Fruit fly (Drosophila melanogaster) whole organism, wandering third instar larva: ENCODE measurements around the gene CG43084.

ENCODE experiments used
- Abd-B ChIP-seq: fragments of >200 bp; optimal IDR thresholded peaks from 2 replicates; lab custom pipeline; 2017; ENCODE audit warnings: missing biosample characterization, missing genetic modification characterization
- CG32264 ChIP-seq: fragments of 200-800 bp; sonication (Bioruptor generic); optimal IDR thresholded peaks from 2 replicates; lab custom pipeline; 2016; ENCODE audit warnings: missing biosample characterization, missing genetic modification characterization
- CG9705 ChIP-seq: fragments of 200-800 bp; sonication (Bioruptor generic); optimal IDR thresholded peaks from 2 replicates; lab custom pipeline; 2018; ENCODE audit warnings: missing biosample characterization, mild to moderate bottlenecking, missing genetic modification characterization
- CrebA ChIP-seq: fragments of 200-800 bp; sonication (Bioruptor generic); optimal IDR thresholded peaks from 2 replicates; lab custom pipeline; 2016; ENCODE audit warnings: missing biosample characterization, mild to moderate bottlenecking, missing genetic modification characterization, borderline replicate concordance
- Dfd ChIP-seq: fragments of >200 bp; optimal IDR thresholded peaks from 2 replicates; lab custom pipeline; 2017; ENCODE audit warnings: missing biosample characterization, missing genetic modification characterization
- HLH106 ChIP-seq: fragments of 200-800 bp; optimal IDR thresholded peaks from 3 replicates; lab custom pipeline; 2019; ENCODE audit warnings: missing biosample characterization, mild to moderate bottlenecking, missing genetic modification characterization, moderate library complexity
- Hnf4 ChIP-seq: fragments of 200-800 bp; sonication (Bioruptor generic); optimal IDR thresholded peaks from 2 replicates; lab custom pipeline; 2016; ENCODE audit warnings: missing biosample characterization, mild to moderate bottlenecking, missing genetic modification characterization
- Hr83 ChIP-seq: fragments of 200-300 bp; sonication (Bioruptor generic); optimal IDR thresholded peaks from 2 replicates; lab custom pipeline; 2016; ENCODE audit warnings: missing biosample characterization, mild to moderate bottlenecking, missing genetic modification characterization, moderate library complexity; ENCODE audit not compliant: poor library complexity, severe bottlenecking
- Jra ChIP-seq: sonication (Bioruptor generic); optimal IDR thresholded peaks from 2 replicates; lab custom pipeline; 2016; ENCODE audit warnings: missing biosample characterization, missing genetic modification characterization
- Mio ChIP-seq: sonication (Bioruptor generic); optimal IDR thresholded peaks from 2 replicates; lab custom pipeline; 2016; ENCODE audit warnings: missing biosample characterization, missing genetic modification characterization
- Myc ChIP-seq: fragments of >200 bp; optimal IDR thresholded peaks from 2 replicates; lab custom pipeline; 2017
- N ChIP-seq: fragments of >200 bp; optimal IDR thresholded peaks from 2 replicates; lab custom pipeline; 2018; ENCODE audit warnings: missing biosample characterization, missing external identifiers, missing genetic modification characterization
- OdsH ChIP-seq: fragments of 200-800 bp; sonication (Bioruptor generic); optimal IDR thresholded peaks from 2 replicates; lab custom pipeline; 2016; ENCODE audit warnings: missing biosample characterization, mild to moderate bottlenecking, missing genetic modification characterization
- Rel ChIP-seq, 2 experiments: fragments of 200-800 bp; sonication (Bioruptor generic) in 1 of 2; optimal IDR thresholded peaks; 2 replicates in 1 of 2; 3 replicates in 1 of 2; lab custom pipeline; 2016 to 2019; ENCODE audit warnings: mild to moderate bottlenecking in 2 of 2, missing biosample characterization in 2 of 2, missing genetic modification characterization in 2 of 2, moderate library complexity in 1 of 2
- Sp1 ChIP-seq: fragments of 200-800 bp; sonication (Bioruptor generic); optimal IDR thresholded peaks from 3 replicates; lab custom pipeline; 2019; ENCODE audit warnings: missing biosample characterization, mild to moderate bottlenecking, missing genetic modification characterization, moderate library complexity
- Vsx2 ChIP-seq: fragments of 200-300, 225-300 bp; sonication (Bioruptor generic); optimal IDR thresholded peaks from 2 replicates; lab custom pipeline; 2018; ENCODE audit warnings: missing biosample characterization, missing genetic modification characterization; ENCODE audit not compliant: partially characterized antibody
- br ChIP-seq: fragments of 200-800 bp; sonication (Bioruptor generic); optimal IDR thresholded peaks from 2 replicates; lab custom pipeline; 2016; ENCODE audit warnings: missing biosample characterization, missing genetic modification characterization
- brk ChIP-seq: fragments of 200-800 bp; sonication (Bioruptor generic); optimal IDR thresholded peaks from 2 replicates; lab custom pipeline; 2016; ENCODE audit warnings: missing biosample characterization, mild to moderate bottlenecking, missing genetic modification characterization
- dl ChIP-seq, 2 experiments: fragments of 175-275, 200-275 bp in 1 of 2; fragments of 200-275 bp in 1 of 2; sonication (Bioruptor generic); optimal IDR thresholded peaks; lab custom pipeline; 2018; ENCODE audit warnings: mild to moderate bottlenecking in 2 of 2, missing biosample characterization in 2 of 2, missing genetic modification characterization in 2 of 2, moderate library complexity in 2 of 2; ENCODE audit not compliant: partially characterized antibody in 2 of 2, insufficient read depth in 1 of 2
- dmrt93B ChIP-seq: fragments of 200-800 bp; sonication (Bioruptor generic); optimal IDR thresholded peaks from 2 replicates; lab custom pipeline; 2018; ENCODE audit warnings: missing biosample characterization, mild to moderate bottlenecking, missing genetic modification characterization
- ey ChIP-seq: fragments of 200-800 bp; sonication (Bioruptor generic); optimal IDR thresholded peaks from 2 replicates; lab custom pipeline; 2016; ENCODE audit warnings: missing biosample characterization, missing genetic modification characterization
- foxo ChIP-seq, 2 experiments: fragments of 200-800 bp; sonication (Bioruptor generic); optimal IDR thresholded peaks; 2 replicates in 1 of 2; 3 replicates in 1 of 2; lab custom pipeline; 2016 to 2017; ENCODE audit warnings: missing biosample characterization in 2 of 2, missing genetic modification characterization in 2 of 2
- fru ChIP-seq: fragments of 200-800 bp; sonication (Bioruptor generic); optimal IDR thresholded peaks from 3 replicates; lab custom pipeline; 2016; ENCODE audit warnings: missing biosample characterization, mild to moderate bottlenecking, missing genetic modification characterization
- jim ChIP-seq: fragments of 175-275, 200-325 bp; sonication (Bioruptor generic); optimal IDR thresholded peaks from 2 replicates; lab custom pipeline; 2016; ENCODE audit warnings: missing biosample characterization, mild to moderate bottlenecking, missing genetic modification characterization
- pan ChIP-seq: fragments of >200 bp; optimal IDR thresholded peaks from 2 replicates; lab custom pipeline; 2017
- psq ChIP-seq: fragments of 200-800 bp; sonication (Bioruptor generic); optimal IDR thresholded peaks from 3 replicates; lab custom pipeline; 2017; ENCODE audit warnings: missing biosample characterization, mild to moderate bottlenecking, missing genetic modification characterization, moderate library complexity
- rgr ChIP-seq: fragments of 200-800 bp; sonication (Bioruptor generic); optimal IDR thresholded peaks from 3 replicates; lab custom pipeline; 2016; ENCODE audit warnings: missing biosample characterization, mild to moderate bottlenecking, missing genetic modification characterization
- sage ChIP-seq: fragments of 200-800 bp; sonication (Bioruptor generic); optimal IDR thresholded peaks from 2 replicates; lab custom pipeline; 2016; ENCODE audit warnings: missing biosample characterization, mild to moderate bottlenecking, missing genetic modification characterization
- sv ChIP-seq: fragments of 200-800 bp; sonication (Bioruptor generic); optimal IDR thresholded peaks from 3 replicates; lab custom pipeline; 2016; ENCODE audit warnings: missing biosample characterization, missing genetic modification characterization
- tai ChIP-seq: sonication (Bioruptor generic); optimal IDR thresholded peaks from 2 replicates; lab custom pipeline; 2016; ENCODE audit warnings: missing biosample characterization, missing genetic modification characterization
- usp ChIP-seq: fragments of >200 bp; optimal IDR thresholded peaks from 2 replicates; lab custom pipeline; 2017; ENCODE audit warnings: missing biosample characterization, missing genetic modification characterization
- woc ChIP-seq: sonication (Bioruptor generic); optimal IDR thresholded peaks from 2 replicates; lab custom pipeline; 2016; ENCODE audit warnings: missing biosample characterization, mild to moderate bottlenecking, missing genetic modification characterization

CG43084 gene

dm6 chr3L:15660915-15661314 lies 10.3 kb downstream of the CG43084 start, which contains the start of the genes Eig71Ej and Eig71Ek:
Eig71Ej (minus strand) TSS chr3L:15661015.
Eig71Ek (plus strand) TSS chr3L:15661248.
- TF ChIP-seq Dfd (no peak), Vsx2 (GFP tag; lab: Kevin White, UChicago) (no peak), woc (GFP tag; lab: Kevin White, UChicago) (no peak), brk (no peak), jim (GFP tag; lab: Kevin White, UChicago) (no peak), Jra (no peak), pan (lab: Kevin White, UChicago) (no peak), Abd-B (GFP tag; lab: Kevin White, UChicago) (no peak), sv (GFP tag; lab: Kevin White, UChicago) (no peak), Myc (no peak), foxo (GFP tag; optimal IDR thresholded peaks at IDR 0.05; lab: Kevin White, UChicago) (no peak), ey (GFP tag; lab: Kevin White, UChicago) (no peak)

DNA sequence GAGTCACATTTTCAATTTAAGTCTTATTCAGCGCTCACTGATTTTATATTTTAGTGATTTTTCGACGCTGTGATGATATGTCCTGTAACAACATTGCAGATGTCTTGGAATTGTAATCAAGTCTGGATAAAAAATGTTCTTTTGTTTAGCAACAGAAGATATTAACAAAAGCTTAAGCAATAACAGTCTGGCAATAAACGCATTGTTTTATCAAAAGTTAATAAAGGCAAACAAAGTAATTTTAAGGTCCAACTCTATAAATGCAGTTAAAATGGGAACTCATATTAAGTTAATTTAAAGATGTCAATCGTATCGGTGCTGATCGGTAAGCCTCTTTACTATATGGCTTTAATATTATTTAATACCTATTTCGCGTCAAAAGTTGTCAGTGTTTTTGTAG lies 10.9 kb downstream of the CG43084 start, which contains the start of gene CG43082:
Gene CG43082, plus strand, starts transcription at position 301 of the 400 bp plus-strand sequence.
- TF ChIP-seq usp (GFP tag; lab: Kevin White, UChicago) (no peak), tai (no peak), HLH106 (tag; lab: Kevin White, UChicago) (no peak), Hnf4 (GFP tag; lab: Kevin White, UChicago) (no peak), Sp1 (GFP tag; lab: Kevin White, UChicago) (no peak), brk (no peak), CG9705 (no peak), br (no peak), dl (GFP tag; optimal IDR thresholded peaks at IDR 0.05; lab: Kevin White, UChicago; ENCODE audit: insufficient read depth in 1 of 2, partially characterized antibody in 2 of 2) (no peak), OdsH (GFP tag; lab: Kevin White, UChicago) (no peak), ey (GFP tag; lab: Kevin White, UChicago) (no peak), woc (GFP tag; lab: Kevin White, UChicago) (no peak), Rel (GFP tag; optimal IDR thresholded peaks at IDR 0.05; lab: Kevin White, UChicago) (no peak), Rel (tag; optimal IDR thresholded peaks at IDR 0.05; lab: Kevin White, UChicago) (no peak), fru (GFP tag; lab: Kevin White, UChicago) (no peak)

dm6 chr3L:15662510-15662909 lies 11.9 kb downstream of the CG43084 start:
- no peak for TF ChIP-seq CG9705
- TF ChIP-seq Sp1 (GFP tag; lab: Kevin White, UChicago), result no peak
- TF ChIP-seq dl (GFP tag; optimal IDR thresholded peaks at IDR 0.05; lab: Kevin White, UChicago; ENCODE audit: insufficient read depth in 1 of 2, partially characterized antibody in 2 of 2), result no peak
- TF ChIP-seq psq (GFP tag; lab: Kevin White, UChicago), result no peak
- TF ChIP-seq sage (GFP tag; lab: Kevin White, UChicago), result no peak
- TF ChIP-seq CrebA, result no peak
- no peak for TF ChIP-seq Hr83 (GFP tag; lab: Kevin White, UChicago)
- TF ChIP-seq Mio (GFP tag; lab: Kevin White, UChicago), result no peak
- TF ChIP-seq jim (GFP tag; lab: Kevin White, UChicago), result no peak
- no peak for TF ChIP-seq ey (GFP tag; lab: Kevin White, UChicago)
- no peak for TF ChIP-seq HLH106 (tag; lab: Kevin White, UChicago)
- no peak for TF ChIP-seq N
- no peak for TF ChIP-seq Vsx2 (GFP tag; lab: Kevin White, UChicago)
- no peak for TF ChIP-seq dmrt93B (GFP tag; lab: Kevin White, UChicago)
- TF ChIP-seq CG32264, result no peak

dm6 chr3L:15664199-15664794 lies 13.6 kb downstream of the CG43084 start:
- TF ChIP-seq psq (GFP tag; lab: Kevin White, UChicago) (no peak), br (no peak), OdsH (GFP tag; lab: Kevin White, UChicago) (no peak), CrebA (no peak), N (no peak), foxo (GFP tag; optimal IDR thresholded peaks at IDR 0.05; lab: Kevin White, UChicago) (no peak), dmrt93B (GFP tag; lab: Kevin White, UChicago) (no peak), rgr (GFP tag; lab: Kevin White, UChicago) (no peak), CG32264 (no peak)
